Worm (Caenorhabditis elegans): Measurements from ENCODE around the gene mfsd-11.
A peak's percentile ranks its signal among the peaks of the same experiment; 100 is the strongest.

mfsd-11 gene

ce11 chrX:12198298-12198697 lies 44.4 kb upstream of the mfsd-11 start:
- TF ChIP-seq ceh-45 (GFP tag; IDR thresholded peaks at IDR 0.05) (no peak), unc-42 (tag; optimal IDR thresholded peaks at IDR 0.05) (peak; percentile 22), ama-1 (optimal IDR thresholded peaks at IDR 0.05) (no peak), ceh-24 (tag; optimal IDR thresholded peaks at IDR 0.05) (no peak), lin-11 (tag; optimal IDR thresholded peaks at IDR 0.05) (no peak), unc-86 (tag; optimal IDR thresholded peaks at IDR 0.05) (no peak)

ce11 chrX:12197367-12197766 lies 43.5 kb upstream of the mfsd-11 start:
- no peak for TF ChIP-seq fkh-6 (tag; optimal IDR thresholded peaks at IDR 0.05)
- no peak for TF ChIP-seq madf-2 (tag; optimal IDR thresholded peaks at IDR 0.05)
- no peak for TF ChIP-seq zip-5 (tag; optimal IDR thresholded peaks at IDR 0.05)
- no peak for TF ChIP-seq ceh-24 (tag; optimal IDR thresholded peaks at IDR 0.05)
- no peak for TF ChIP-seq pat-9 (tag; optimal IDR thresholded peaks at IDR 0.05)
- TF ChIP-seq dve-1 (tag; optimal IDR thresholded peaks at IDR 0.05): no peak
- no peak for TF ChIP-seq ceh-22 (tag; optimal IDR thresholded peaks at IDR 0.05)
- no peak for TF ChIP-seq unc-3 (GFP tag; conservative IDR thresholded peaks at IDR 0.05)
- TF ChIP-seq unc-3 (tag; optimal IDR thresholded peaks at IDR 0.05): no peak
- no peak for TF ChIP-seq hlh-6 (tag; optimal IDR thresholded peaks at IDR 0.05)
- no peak for TF ChIP-seq ets-4 (tag; optimal IDR thresholded peaks at IDR 0.05)
- no peak for TF ChIP-seq hlh-8 (tag; optimal IDR thresholded peaks at IDR 0.05)
- TF ChIP-seq C38D4.7 (GFP tag; optimal IDR thresholded peaks at IDR 0.05): no peak
- no peak for TF ChIP-seq pros-1 (tag; optimal IDR thresholded peaks at IDR 0.05)
- TF ChIP-seq gmeb-2 (tag; optimal IDR thresholded peaks at IDR 0.05): no peak
- no peak for TF ChIP-seq pqm-1 (tag; optimal IDR thresholded peaks at IDR 0.05)
- TF ChIP-seq nhr-11 (tag; optimal IDR thresholded peaks at IDR 0.05): no peak

ce11 chrX:12188280-12189071 lies 34.6 kb upstream of the mfsd-11 start:
- no peak for TF ChIP-seq nhr-232 (tag; optimal IDR thresholded peaks at IDR 0.05)
- TF ChIP-seq ceh-2 (tag; optimal IDR thresholded peaks at IDR 0.05): no peak
- no peak for TF ChIP-seq lin-11 (tag; optimal IDR thresholded peaks at IDR 0.05)
- peak; percentile 20 for TF ChIP-seq unc-55 (GFP tag; optimal IDR thresholded peaks at IDR 0.05)
- TF ChIP-seq pag-3 (tag; optimal IDR thresholded peaks at IDR 0.05; ENCODE audit: borderline replicate concordance): no peak

DNA sequence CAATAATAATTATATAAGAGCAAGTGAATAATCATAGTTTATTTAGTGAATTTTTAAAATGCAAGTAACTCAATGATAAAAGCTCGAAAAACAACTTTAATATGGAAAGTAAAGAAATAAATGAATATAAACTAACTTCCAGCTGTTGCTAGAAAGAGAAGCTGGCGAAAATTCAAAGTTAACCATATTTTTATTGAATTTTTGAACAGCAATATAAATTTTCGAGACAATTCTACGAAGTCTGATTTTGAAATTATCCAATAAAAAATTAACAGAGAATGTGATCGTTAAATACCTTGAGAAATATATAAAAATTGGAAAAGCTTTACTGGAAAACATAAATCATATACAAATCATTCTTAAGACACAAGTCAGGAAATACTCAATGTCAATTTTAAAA lies 32.7 kb upstream of the mfsd-11 start:
- TF ChIP-seq ceh-31 (tag; optimal IDR thresholded peaks at IDR 0.05): no peak
- TF ChIP-seq tbx-7 (tag; optimal IDR thresholded peaks at IDR 0.05): no peak
- no peak for TF ChIP-seq syd-9 (tag; optimal IDR thresholded peaks at IDR 0.05)
- no peak for TF ChIP-seq K09A11.1 (tag; optimal IDR thresholded peaks at IDR 0.05; ENCODE audit: insufficient read depth)
- TF ChIP-seq fkh-10 (GFP tag; optimal IDR thresholded peaks at IDR 0.05): no peak
- TF ChIP-seq ceh-19 (GFP tag; optimal IDR thresholded peaks at IDR 0.05): no peak
- no peak for TF ChIP-seq nhr-232 (tag; optimal IDR thresholded peaks at IDR 0.05)
- no peak for TF ChIP-seq ama-1 (optimal IDR thresholded peaks at IDR 0.05)
- no peak for TF ChIP-seq pqm-1 (tag; optimal IDR thresholded peaks at IDR 0.05)
- no peak for TF ChIP-seq fkh-6 (tag; optimal IDR thresholded peaks at IDR 0.05)
- no peak for TF ChIP-seq hlh-15 (tag; optimal IDR thresholded peaks at IDR 0.05)
- TF ChIP-seq hlh-8 (tag; optimal IDR thresholded peaks at IDR 0.05): no peak

DNA sequence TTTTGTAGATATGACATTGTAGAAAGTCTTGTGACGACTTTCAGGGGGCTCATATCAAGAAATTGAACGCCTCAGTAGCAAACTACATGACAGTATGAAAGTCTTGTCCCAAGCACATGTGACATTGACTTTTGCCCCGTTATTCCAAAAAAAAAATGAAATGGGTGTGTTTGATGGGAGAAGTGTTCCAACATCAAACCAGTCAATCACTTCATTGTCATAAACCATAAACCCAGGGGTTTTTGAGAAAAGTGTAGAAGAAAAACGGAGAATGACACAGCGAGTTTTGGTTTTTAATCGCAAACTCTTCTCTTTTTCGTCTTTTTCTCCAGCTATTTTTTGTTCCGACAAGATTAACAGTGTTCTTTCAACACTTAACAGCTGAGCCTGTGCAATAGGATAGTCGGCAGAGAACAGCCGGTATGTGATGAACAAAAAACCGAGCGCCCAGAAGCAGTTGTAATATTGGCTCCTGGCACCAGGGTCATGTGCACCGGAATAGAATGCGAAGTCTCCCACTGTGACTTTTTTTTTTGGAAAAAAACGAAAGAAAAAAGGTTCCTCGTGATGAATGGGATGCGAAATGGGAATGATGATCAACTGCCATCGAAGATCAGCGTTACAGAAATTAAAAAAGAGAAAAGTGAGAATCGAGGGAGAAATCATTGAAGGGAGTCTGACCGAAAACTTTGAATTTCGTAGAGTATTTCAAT lies 32.1 kb upstream of the mfsd-11 start:
- TF ChIP-seq unc-86 (tag; optimal IDR thresholded peaks at IDR 0.05) (no peak), hlh-13 (GFP tag; optimal IDR thresholded peaks at IDR 0.05) (no peak), pat-9 (tag; optimal IDR thresholded peaks at IDR 0.05) (no peak), elt-2 (tag; optimal IDR thresholded peaks at IDR 0.05) (no peak), che-1 (tag; optimal IDR thresholded peaks at IDR 0.05) (no peak), ceh-30 (tag; optimal IDR thresholded peaks at IDR 0.05) (no peak), C08G9.2 (tag; optimal IDR thresholded peaks at IDR 0.05) (no peak), unc-42 (tag; optimal IDR thresholded peaks at IDR 0.05) (no peak), T23F11.4 (GFP tag; optimal IDR thresholded peaks at IDR 0.05) (no peak), syd-9 (tag; optimal IDR thresholded peaks at IDR 0.05) (no peak), sox-2 (GFP tag; IDR thresholded peaks at IDR 0.05) (no peak), sdc-2 (tag; optimal IDR thresholded peaks at IDR 0.05) (no peak), pax-1 (tag; optimal IDR thresholded peaks at IDR 0.05) (no peak), ceh-31 (tag; optimal IDR thresholded peaks at IDR 0.05) (no peak)

Data from whole organism, late embryonic.